Fruit fly (Drosophila melanogaster) S2 (cell line): ENCODE data around the gene CG16854.

Source experiments
- CG8478 ChIP-seq: fragments of >200 bp; optimal IDR thresholded peaks from 2 replicates; lab custom pipeline; 2018
- CTCF ChIP-seq, 2 experiments: fragments of >200 bp; optimal IDR thresholded peaks; 2 replicates each; lab custom pipeline; 2018

DNA sequence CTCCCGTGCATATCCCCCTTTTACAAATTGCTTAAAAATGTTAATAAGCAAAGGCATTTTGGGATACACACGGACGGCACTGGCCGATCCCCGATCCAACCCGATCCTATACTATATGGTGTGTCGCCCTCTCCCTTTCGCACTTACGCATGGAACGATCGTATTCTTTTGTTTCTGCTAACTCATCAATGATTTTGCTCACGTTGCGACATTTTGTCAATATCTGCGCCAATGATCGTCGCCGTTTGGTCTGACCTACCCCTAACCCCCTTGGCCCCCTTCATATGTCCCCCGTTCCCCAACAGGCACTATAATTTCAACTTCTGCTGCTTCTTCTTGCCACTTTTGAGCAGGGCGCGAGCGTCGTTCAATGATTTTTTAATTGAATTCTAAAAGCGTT lies 36.8 kb upstream of the CG16854 start:
- TF ChIP-seq CTCF (optimal IDR thresholded peaks at IDR 0.05; lab: Kevin White, UChicago) (no peak), CG8478 (lab: Kevin White, UChicago) (no peak)
